Worm (Caenorhabditis elegans) whole organism, young adult: ENCODE data around the gene Y38F1A.2.

ENCODE experiments used
- D2030.7 ChIP-seq: fragments of 200-800 bp; sonication (Bioruptor generic); IDR thresholded peaks from 2 replicates; pipeline ENCODE4 v1.3.6; 2022; ENCODE audit warnings: missing genetic modification reagents, missing genetic modification characterization, missing compliant biosample characterization
- F10E7.11 ChIP-seq: sonication (generic microtip); optimal IDR thresholded peaks from 2 replicates; lab custom pipeline; 2017; ENCODE audit warnings: mild to moderate bottlenecking, missing genetic modification characterization, moderate library complexity, missing compliant biosample characterization
- Y79H2A.3 ChIP-seq: fragments of 200-800 bp; sonication (Bioruptor generic); conservative IDR thresholded peaks from 2 replicates; pipeline ENCODE4 v1.3.6; 2022; ENCODE audit warnings: missing genetic modification reagents, missing genetic modification characterization, missing compliant biosample characterization
- dpl-1 ChIP-seq: fragments of 150-350 bp; optimal IDR thresholded peaks from 2 replicates; lab custom pipeline; 2014; ENCODE audit warnings: missing biosample characterization, missing genetic modification reagents, missing genetic modification characterization
- gei-17 ChIP-seq: fragments of 200-800 bp; sonication (Bioruptor generic); optimal IDR thresholded peaks from 2 replicates; lab custom pipeline; 2018; ENCODE audit warnings: mild to moderate bottlenecking, missing genetic modification characterization, missing compliant biosample characterization
- hsf-1 ChIP-seq: fragments of 200-800 bp; sonication (Bioruptor generic); IDR thresholded peaks from 2 replicates; pipeline ENCODE4 v1.3.6; 2022; ENCODE audit warnings: missing genetic modification reagents, missing genetic modification characterization, missing compliant biosample characterization
- nfya-1 ChIP-seq: sonication (generic microtip); optimal IDR thresholded peaks from 2 replicates; lab custom pipeline; 2017; ENCODE audit warnings: antibody characterized with exemption, missing compliant biosample characterization, missing genetic modification characterization, borderline replicate concordance; ENCODE audit not compliant: insufficient read depth
- pbrm-1 ChIP-seq: fragments of 200-800 bp; sonication (Bioruptor generic); IDR thresholded peaks from 2 replicates; pipeline ENCODE4 v1.3.6; 2022; ENCODE audit warnings: missing genetic modification reagents, missing genetic modification characterization, missing compliant biosample characterization
- snpc-4 ChIP-seq, 5 experiments: fragments of 150-350 bp in 1 of 5; sonication (generic microtip) in 4 of 5; optimal IDR thresholded peaks; 2 replicates each; lab custom pipeline; 2014 to 2018; ENCODE audit warnings: missing genetic modification characterization in 5 of 5, missing biosample characterization in 3 of 5, antibody characterized with exemption in 2 of 5, mild to moderate bottlenecking in 2 of 5, missing compliant biosample characterization in 2 of 5, missing genotype in 2 of 5, moderate library complexity in 2 of 5, missing genetic modification reagents in 1 of 5
- tbp1 ChIP-seq: fragments of 200-800 bp; sonication (Bioruptor generic); optimal IDR thresholded peaks from 2 replicates; lab custom pipeline; 2018; ENCODE audit warnings: mild to moderate bottlenecking, missing genetic modification characterization, missing compliant biosample characterization
- xnd-1 ChIP-seq: sonication (generic microtip); optimal IDR thresholded peaks from 2 replicates; lab custom pipeline; 2016; ENCODE audit warnings: missing genotype, missing genetic modification reagents, missing genetic modification characterization, missing compliant biosample characterization

- TF ChIP-seq Y79H2A.3 (no peak), nfya-1 (tag; lab: Kevin White, UChicago) (no peak), F10E7.11 (tag; lab: Kevin White, UChicago) (no peak), pbrm-1 (GFP tag; lab: Robert Waterston, UW) (no peak), tbp1 (GFP tag; lab: Kevin White, UChicago) (no peak), gei-17 (GFP tag; lab: Kevin White, UChicago) (no peak), hsf-1 (GFP tag; lab: Robert Waterston, UW) (no peak), snpc-4 (GFP tag; optimal IDR thresholded peaks at IDR 0.05; lab: Kevin White, UChicago) (no peak), snpc-4 (tag; optimal IDR thresholded peaks at IDR 0.05; lab: Kevin White, UChicago) (no peak), dpl-1 (GFP tag; lab: Kevin White, UChicago) (no peak), D2030.7 (GFP tag; lab: Robert Waterston, UW) (no peak), xnd-1 (tag; lab: Kevin White, UChicago) (no peak)
Observed at ce11 chrII:12978658-12979057, 23.9 kb downstream of the Y38F1A.2 start.
